Worm (Caenorhabditis elegans) whole organism, young adult: ENCODE results near the gene nhr-172.

Source experiments
- D2030.7 ChIP-seq: fragments of 200-800 bp; sonication (Bioruptor generic); IDR thresholded peaks from 2 replicates; pipeline ENCODE4 v1.3.6; 2022; ENCODE audit warnings: missing genetic modification reagents, missing genetic modification characterization, missing compliant biosample characterization
- F22D6.2 ChIP-seq: sonication (generic microtip); optimal IDR thresholded peaks from 2 replicates; lab custom pipeline; 2016; ENCODE audit warnings: mild to moderate bottlenecking, missing genetic modification characterization, missing compliant biosample characterization
- F37B4.10 ChIP-seq: fragments of 200-800 bp; sonication (Bioruptor generic); IDR thresholded peaks from 2 replicates; pipeline ENCODE4 v1.3.6; 2022; ENCODE audit warnings: missing genetic modification characterization, missing compliant biosample characterization
- F39B2.1 ChIP-seq: fragments of 200-800 bp; sonication (Bioruptor generic); IDR thresholded peaks from 2 replicates; pipeline ENCODE4 v1.3.6; 2022; ENCODE audit warnings: missing genetic modification reagents, missing genetic modification characterization, missing compliant biosample characterization
- F57C9.4 ChIP-seq: sonication (generic microtip); optimal IDR thresholded peaks from 2 replicates; lab custom pipeline; 2017; ENCODE audit warnings: mild to moderate bottlenecking, missing genetic modification characterization, missing compliant biosample characterization
- T26A5.8 ChIP-seq: sonication (generic microtip); optimal IDR thresholded peaks from 2 replicates; lab custom pipeline; 2016; ENCODE audit warnings: missing genetic modification characterization, missing compliant biosample characterization
- Y53G8AR.9 ChIP-seq: fragments of 200-800 bp; sonication (Bioruptor generic); conservative IDR thresholded peaks from 2 replicates; pipeline ENCODE4 v1.3.6; 2022; ENCODE audit warnings: missing genetic modification reagents, missing genetic modification characterization, missing compliant biosample characterization
- akir-1 ChIP-seq: fragments of 200-800 bp; sonication (Bioruptor generic); optimal IDR thresholded peaks from 2 replicates; lab custom pipeline; 2018; ENCODE audit warnings: mild to moderate bottlenecking, missing genetic modification characterization, moderate library complexity, missing compliant biosample characterization
- attf-3 ChIP-seq: fragments of 200-800 bp; sonication (Bioruptor generic); conservative IDR thresholded peaks from 2 replicates; pipeline ENCODE4 v1.3.6; 2022; ENCODE audit warnings: missing genetic modification reagents, missing genetic modification characterization, missing compliant biosample characterization
- attf-6 ChIP-seq: fragments of 200-800 bp; sonication (Bioruptor generic); IDR thresholded peaks from 2 replicates; pipeline ENCODE4 v1.3.6; 2022; ENCODE audit warnings: missing genetic modification reagents, missing genetic modification characterization, missing compliant biosample characterization
- bed-1 ChIP-seq: fragments of 200-800 bp; sonication (Bioruptor generic); IDR thresholded peaks from 2 replicates; pipeline ENCODE4 v1.3.6; 2022; ENCODE audit warnings: missing genetic modification reagents, missing genetic modification characterization, missing compliant biosample characterization
- bed-2 ChIP-seq: fragments of 200-800 bp; sonication (Bioruptor generic); IDR thresholded peaks from 2 replicates; pipeline ENCODE4 v1.3.6; 2022; ENCODE audit warnings: missing genetic modification reagents, missing genetic modification characterization, missing compliant biosample characterization
- cebp-2 ChIP-seq: fragments of 200-800 bp; sonication (Bioruptor generic); IDR thresholded peaks from 2 replicates; pipeline ENCODE4 v1.3.6; 2022; ENCODE audit warnings: missing genetic modification characterization, missing compliant biosample characterization
- ceh-58 ChIP-seq: fragments of 200-800 bp; sonication (Bioruptor generic); IDR thresholded peaks from 2 replicates; pipeline ENCODE4 v1.3.6; 2022; ENCODE audit warnings: missing genetic modification characterization, missing compliant biosample characterization
- die-1 ChIP-seq: sonication (generic microtip); optimal IDR thresholded peaks from 2 replicates; lab custom pipeline; 2016; ENCODE audit warnings: missing genotype, mild to moderate bottlenecking, missing genetic modification characterization, missing compliant biosample characterization
- dpff-1 ChIP-seq: sonication (generic microtip); optimal IDR thresholded peaks from 2 replicates; lab custom pipeline; 2017; ENCODE audit warnings: mild to moderate bottlenecking, missing genetic modification characterization, missing compliant biosample characterization
- dpl-1 ChIP-seq: fragments of 150-350 bp; optimal IDR thresholded peaks from 2 replicates; lab custom pipeline; 2014; ENCODE audit warnings: missing biosample characterization, missing genetic modification reagents, missing genetic modification characterization
- egl-18 ChIP-seq: fragments of 200-800 bp; sonication (Bioruptor generic); IDR thresholded peaks from 2 replicates; pipeline ENCODE4 v1.3.6; 2022; ENCODE audit warnings: missing genetic modification reagents, missing genetic modification characterization, missing compliant biosample characterization
- hlh-12 ChIP-seq: sonication (generic microtip); optimal IDR thresholded peaks from 2 replicates; lab custom pipeline; 2016; ENCODE audit warnings: missing genetic modification characterization, missing compliant biosample characterization
- hmg-20 ChIP-seq: fragments of 200-800 bp; sonication (Bioruptor generic); IDR thresholded peaks from 2 replicates; pipeline ENCODE4 v1.3.6; 2022; ENCODE audit warnings: missing genetic modification reagents, missing genetic modification characterization, missing compliant biosample characterization
- lag-1 ChIP-seq: fragments of 200-800 bp; sonication (Bioruptor generic); IDR thresholded peaks from 2 replicates; pipeline ENCODE4 v1.3.6; 2022; ENCODE audit warnings: missing genetic modification reagents, missing genetic modification characterization, missing compliant biosample characterization
- let-607 ChIP-seq, 2 experiments: fragments of 200-800 bp in 1 of 2; sonication (Bioruptor generic) in 1 of 2; sonication (generic microtip) in 1 of 2; optimal IDR thresholded peaks; 2 replicates each; lab custom pipeline; 2016 to 2018; ENCODE audit warnings: mild to moderate bottlenecking in 2 of 2, missing compliant biosample characterization in 2 of 2, missing genetic modification characterization in 2 of 2, moderate library complexity in 2 of 2, missing genotype in 1 of 2
- lin-26 ChIP-seq: fragments of 200-800 bp; sonication (Bioruptor generic); IDR thresholded peaks from 2 replicates; pipeline ENCODE4 v1.3.6; 2022; ENCODE audit warnings: missing genetic modification reagents, missing genetic modification characterization, missing compliant biosample characterization
- lsy-27 ChIP-seq: sonication (generic microtip); optimal IDR thresholded peaks from 2 replicates; lab custom pipeline; 2017; ENCODE audit warnings: missing genetic modification characterization, mild to moderate bottlenecking, missing compliant biosample characterization, antibody characterized with exemption, missing genotype, borderline replicate concordance; ENCODE audit not compliant: insufficient read depth
- madf-10 ChIP-seq: sonication (generic microtip); optimal IDR thresholded peaks from 2 replicates; lab custom pipeline; 2016; ENCODE audit warnings: mild to moderate bottlenecking, missing genetic modification characterization, missing compliant biosample characterization
- mel-28 ChIP-seq: sonication (generic microtip); optimal IDR thresholded peaks from 2 replicates; lab custom pipeline; 2016; ENCODE audit warnings: borderline replicate concordance, mild to moderate bottlenecking, missing genetic modification characterization, missing compliant biosample characterization
- mes-4 ChIP-seq: sonication (generic microtip); optimal IDR thresholded peaks from 2 replicates; lab custom pipeline; 2016; ENCODE audit warnings: missing genotype, missing genetic modification characterization, missing compliant biosample characterization
- mxl-1 ChIP-seq: sonication (generic microtip); optimal IDR thresholded peaks from 2 replicates; lab custom pipeline; 2016; ENCODE audit warnings: missing genetic modification characterization, missing compliant biosample characterization
- nfya-1 ChIP-seq: sonication (generic microtip); optimal IDR thresholded peaks from 2 replicates; lab custom pipeline; 2017; ENCODE audit warnings: antibody characterized with exemption, missing compliant biosample characterization, missing genetic modification characterization, borderline replicate concordance; ENCODE audit not compliant: insufficient read depth
- nfyb-1 ChIP-seq: fragments of 200-800 bp; sonication (Bioruptor generic); IDR thresholded peaks from 2 replicates; pipeline ENCODE4 v1.3.6; 2022; ENCODE audit warnings: missing genetic modification reagents, missing genetic modification characterization, missing compliant biosample characterization
- nhr-80 ChIP-seq: sonication (generic microtip); optimal IDR thresholded peaks from 2 replicates; lab custom pipeline; 2016; ENCODE audit warnings: missing genetic modification characterization, missing compliant biosample characterization
- pbrm-1 ChIP-seq: fragments of 200-800 bp; sonication (Bioruptor generic); IDR thresholded peaks from 2 replicates; pipeline ENCODE4 v1.3.6; 2022; ENCODE audit warnings: missing genetic modification reagents, missing genetic modification characterization, missing compliant biosample characterization
- rec-8 ChIP-seq, 2 experiments: sonication (generic microtip); optimal IDR thresholded peaks; 2 replicates each; lab custom pipeline; 2016; ENCODE audit warnings: mild to moderate bottlenecking in 2 of 2, missing genetic modification characterization in 2 of 2, missing genetic modification reagents in 2 of 2, missing genotype in 2 of 2, missing biosample characterization in 1 of 2, missing compliant biosample characterization in 1 of 2, moderate library complexity in 1 of 2
- snpc-1.3 ChIP-seq: sonication (generic microtip); optimal IDR thresholded peaks from 2 replicates; lab custom pipeline; 2017; ENCODE audit warnings: missing genetic modification characterization, mild to moderate bottlenecking, missing compliant biosample characterization, antibody characterized with exemption, moderate library complexity, missing genotype, missing genetic modification reagents; ENCODE audit not compliant: insufficient read depth
- tbp1 ChIP-seq: fragments of 200-800 bp; sonication (Bioruptor generic); optimal IDR thresholded peaks from 2 replicates; lab custom pipeline; 2018; ENCODE audit warnings: mild to moderate bottlenecking, missing genetic modification characterization, missing compliant biosample characterization
- tbx-9 ChIP-seq: sonication (generic microtip); optimal IDR thresholded peaks from 2 replicates; lab custom pipeline; 2016; ENCODE audit warnings: borderline replicate concordance, missing genetic modification characterization, inconsistent platforms, missing compliant biosample characterization
- ztf-22 ChIP-seq: fragments of 200-800 bp; sonication (Bioruptor generic); optimal IDR thresholded peaks from 2 replicates; lab custom pipeline; 2018; ENCODE audit warnings: mild to moderate bottlenecking, missing genetic modification characterization, moderate library complexity, missing compliant biosample characterization

Gene nhr-172

DNA sequence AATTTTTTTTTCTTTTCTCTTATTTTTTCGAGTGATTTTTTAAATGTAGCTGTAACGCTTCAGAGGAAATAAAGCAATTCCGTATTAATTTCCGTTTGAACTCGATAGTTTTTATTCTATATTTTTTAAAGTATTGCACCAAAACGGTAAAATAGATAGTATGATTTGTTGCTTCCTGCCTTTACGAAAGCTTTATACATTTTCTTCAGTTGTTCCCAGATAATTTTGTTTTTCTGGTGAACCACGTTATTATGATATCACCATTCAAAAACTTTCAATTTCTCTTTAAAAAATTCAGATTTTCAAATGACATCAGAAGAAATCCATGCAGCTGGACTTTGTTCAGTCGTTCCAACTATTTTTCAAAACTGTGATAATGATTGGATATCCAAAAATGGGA is 6.1 kb downstream of the nhr-172 start, which contains the start of gene srb-18:
srb-18 (plus strand) TSS at position 301 of the 400 bp plus-strand sequence.
- TF ChIP-seq let-607 (tag; optimal IDR thresholded peaks at IDR 0.05; lab: Kevin White, UChicago) (no peak), F37B4.10 (no peak), snpc-1.3 (no peak), attf-6 (GFP tag; lab: Robert Waterston, UW) (no peak), attf-3 (no peak), rec-8 (tag; optimal IDR thresholded peaks at IDR 0.05; lab: Kevin White, UChicago) (no peak), mel-28 (no peak), hlh-12 (tag; lab: Kevin White, UChicago) (no peak), mxl-1 (tag; lab: Kevin White, UChicago) (no peak), bed-1 (no peak), lag-1 (GFP tag; lab: Robert Waterston, UW) (no peak), pbrm-1 (no peak), tbx-9 (no peak), nfyb-1 (GFP tag; lab: Robert Waterston, UW) (no peak), tbp1 (GFP tag; lab: Kevin White, UChicago) (no peak)

DNA sequence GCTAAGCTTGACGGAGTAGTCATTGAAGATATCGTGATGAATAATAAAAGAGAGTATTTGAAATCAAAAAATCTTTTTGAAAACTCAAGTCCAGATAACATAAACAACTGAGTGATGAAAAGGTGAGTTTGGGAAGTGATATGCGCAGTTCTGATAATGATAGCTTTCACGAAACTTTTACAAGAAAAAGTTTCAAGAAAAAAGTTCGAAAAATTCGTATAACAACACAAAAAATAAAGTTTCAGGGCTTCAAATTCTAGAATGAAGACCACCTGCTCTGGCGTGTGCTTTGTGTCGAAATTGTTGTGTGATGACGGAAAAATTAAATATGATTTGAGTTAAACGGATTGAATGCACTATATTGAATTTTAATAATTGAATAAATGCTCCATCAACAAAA is 11.3 kb downstream of the nhr-172 start, which contains the start of gene srb-19:
srb-19 (minus strand) TSS at position 101 of the 400 bp plus-strand sequence.
- TF ChIP-seq dpl-1 (no peak), hmg-20 (GFP tag; lab: Robert Waterston, UW) (no peak), die-1 (tag; lab: Kevin White, UChicago) (no peak), mes-4 (no peak), nfya-1 (no peak), F39B2.1 (GFP tag; lab: Robert Waterston, UW) (no peak), bed-2 (GFP tag; lab: Robert Waterston, UW) (no peak)

DNA sequence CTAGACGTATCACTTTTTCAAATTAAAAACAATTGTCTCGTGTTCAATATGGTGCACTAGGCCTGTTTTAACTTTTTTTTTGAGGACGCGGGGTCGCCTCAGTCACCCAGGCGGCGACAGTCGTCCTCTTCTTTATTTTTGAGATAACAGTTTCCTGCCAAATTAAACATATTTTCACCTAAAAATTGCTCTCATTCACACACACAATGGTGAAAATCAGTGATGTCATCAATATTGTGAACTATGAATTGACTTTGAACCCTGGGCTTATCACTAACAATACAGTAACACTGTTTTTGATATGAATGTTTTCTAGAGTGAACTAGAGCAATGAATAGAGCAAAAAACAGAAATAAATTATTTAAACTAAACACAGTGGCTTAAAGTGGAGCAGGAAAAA is 12.5 kb downstream of the nhr-172 start:
- TF ChIP-seq lsy-27 (tag; lab: Kevin White, UChicago) (no peak), Y53G8AR.9 (no peak), nhr-80 (tag; lab: Kevin White, UChicago) (peak; percentile 73), ztf-22 (GFP tag; lab: Kevin White, UChicago) (no peak), cebp-2 (GFP tag; lab: Robert Waterston, UW) (no peak)
- TF ChIP-seq, all 124 proteins: peak for 1

DNA sequence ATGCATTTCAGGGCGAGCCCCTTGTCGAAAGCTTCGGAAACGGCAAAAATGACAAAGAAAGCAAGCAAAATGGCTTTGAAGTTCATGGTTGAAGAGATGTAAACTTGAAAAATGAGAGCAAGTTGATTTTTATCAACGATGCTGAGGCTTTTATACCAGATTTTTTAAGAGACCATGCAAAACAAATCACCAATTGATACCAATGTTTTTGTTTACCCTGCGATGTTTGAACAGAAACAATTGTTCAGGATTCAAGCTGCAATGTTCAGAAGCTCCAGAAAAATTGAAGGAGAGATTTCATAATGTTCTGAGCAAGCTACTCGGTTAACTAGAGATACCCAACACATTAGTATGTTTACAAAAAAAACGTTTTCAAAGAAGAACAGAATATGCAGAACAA is 13.5 kb downstream of the nhr-172 start, which contains the start of gene C54F6.15:
C54F6.15 (minus strand) TSS at position 101 of the 400 bp plus-strand sequence.
- TF ChIP-seq tbx-9 (no peak), F37B4.10 (0 out of 2 replicates have a peak, but pooled peaks have one; percentile 46)

DNA sequence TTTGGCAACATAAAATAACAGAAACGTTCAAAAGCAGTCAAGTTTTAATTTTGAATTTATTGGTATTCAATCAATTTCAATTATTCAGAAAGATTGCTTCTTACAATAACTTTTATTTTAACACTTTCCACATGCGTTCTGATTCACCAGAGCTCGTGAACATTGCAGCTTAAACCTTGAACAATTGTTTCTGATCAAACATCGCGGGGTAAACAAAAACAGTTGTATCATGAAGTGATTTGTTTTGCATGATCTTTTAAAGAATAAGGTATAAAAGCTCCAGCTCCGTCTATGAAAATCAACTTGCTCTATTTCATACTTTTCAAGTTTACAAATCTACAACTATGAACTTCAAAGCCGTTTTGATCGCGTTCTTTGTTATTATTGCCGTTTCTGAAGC is 14.6 kb downstream of the nhr-172 start, which contains the start of gene C54F6.6:
C54F6.6 (plus strand) TSS at position 301 of the 400 bp plus-strand sequence.
- TF ChIP-seq F22D6.2 (tag; lab: Kevin White, UChicago): no peak
- no peak for TF ChIP-seq D2030.7 (GFP tag; lab: Robert Waterston, UW)
- no peak for TF ChIP-seq madf-10
- TF ChIP-seq T26A5.8 (tag; lab: Kevin White, UChicago): no peak
- no peak for TF ChIP-seq F57C9.4 (tag; lab: Kevin White, UChicago)
- no peak for TF ChIP-seq lin-26 (GFP tag; lab: Robert Waterston, UW)
- TF ChIP-seq nfyb-1 (GFP tag; lab: Robert Waterston, UW): no peak
- TF ChIP-seq akir-1 (GFP tag; lab: Kevin White, UChicago): no peak
- TF ChIP-seq ceh-58 (GFP tag; lab: Robert Waterston, UW): no peak
- no peak for TF ChIP-seq egl-18 (GFP tag; lab: Robert Waterston, UW)
- TF ChIP-seq dpff-1 (tag; lab: Kevin White, UChicago): no peak
- TF ChIP-seq, all 124 proteins: peak for 0
